Fruit fly (Drosophila melanogaster) whole organism, prepupa: ENCODE measurements around the gene CG12003.

Experiments used
- Blimp-1 ChIP-seq: fragments of 200-800 bp; sonication (Bioruptor generic); optimal IDR thresholded peaks from 3 replicates; lab custom pipeline; 2017; ENCODE audit warnings: missing biosample characterization, missing genetic modification characterization, mild to moderate bottlenecking, moderate library complexity, missing genetic modification reagents
- CG10631 ChIP-seq: fragments of 200-800 bp; sonication (Bioruptor generic); optimal IDR thresholded peaks from 2 replicates; lab custom pipeline; 2016; ENCODE audit warnings: missing biosample characterization, missing genetic modification characterization
- CG10669 ChIP-seq: fragments of 200-800 bp; sonication (Bioruptor generic); optimal IDR thresholded peaks from 3 replicates; lab custom pipeline; 2018; ENCODE audit warnings: missing biosample characterization, mild to moderate bottlenecking, missing genetic modification characterization, moderate library complexity
- CG11294 ChIP-seq: fragments of 200-800 bp; sonication (Bioruptor generic); IDR thresholded peaks from 2 replicates; pipeline ENCODE4 v1.3.6; 2022; ENCODE audit warnings: missing biosample characterization, missing genetic modification characterization
- CG11762 ChIP-seq: fragments of 200-800 bp; sonication (Bioruptor generic); optimal IDR thresholded peaks from 3 replicates; lab custom pipeline; 2016; ENCODE audit warnings: missing biosample characterization, missing genetic modification characterization; ENCODE audit not compliant: insufficient read depth
- CG11902 ChIP-seq: fragments of 200-800 bp; sonication (Bioruptor generic); optimal IDR thresholded peaks from 3 replicates; lab custom pipeline; 2016; ENCODE audit warnings: missing biosample characterization, missing genetic modification characterization
- CG15336 ChIP-seq: fragments of 200-800 bp; sonication (Bioruptor generic); IDR thresholded peaks from 2 replicates; pipeline ENCODE4 v1.3.6; 2022; ENCODE audit warnings: missing biosample characterization, missing genetic modification characterization
- CG1621 ChIP-seq: fragments of 200-800 bp; sonication (Bioruptor generic); optimal IDR thresholded peaks from 3 replicates; lab custom pipeline; 2018; ENCODE audit warnings: missing biosample characterization, mild to moderate bottlenecking, missing genetic modification characterization
- CG16779 ChIP-seq: fragments of 200-800 bp; sonication (Bioruptor generic); optimal IDR thresholded peaks from 3 replicates; lab custom pipeline; 2017; ENCODE audit warnings: missing biosample characterization, mild to moderate bottlenecking, missing genetic modification characterization
- CG3032 ChIP-seq: fragments of 200-800 bp; optimal IDR thresholded peaks from 2 replicates; lab custom pipeline; 2019; ENCODE audit warnings: missing biosample characterization, mild to moderate bottlenecking, missing genetic modification characterization, moderate library complexity
- CG32006 ChIP-seq: fragments of 200-800 bp; sonication (Bioruptor generic); optimal IDR thresholded peaks from 3 replicates; lab custom pipeline; 2017; ENCODE audit warnings: missing biosample characterization, mild to moderate bottlenecking, missing genetic modification characterization
- CG34406 ChIP-seq: fragments of 200-800 bp; sonication (Bioruptor generic); optimal IDR thresholded peaks from 3 replicates; lab custom pipeline; 2016; ENCODE audit warnings: missing biosample characterization, missing genetic modification characterization
- CG3919 ChIP-seq: fragments of 200-800 bp; sonication (Bioruptor generic); optimal IDR thresholded peaks from 3 replicates; lab custom pipeline; 2016; ENCODE audit warnings: missing biosample characterization, missing genetic modification characterization
- CG4318 ChIP-seq: fragments of 200-800 bp; sonication (Bioruptor generic); optimal IDR thresholded peaks from 3 replicates; lab custom pipeline; 2017; ENCODE audit warnings: missing biosample characterization, mild to moderate bottlenecking, missing genetic modification characterization
- CG6792 ChIP-seq: fragments of 200-800 bp; sonication (Bioruptor generic); optimal IDR thresholded peaks from 3 replicates; lab custom pipeline; 2016; ENCODE audit warnings: missing biosample characterization, missing genetic modification characterization
- CG6808 ChIP-seq: fragments of 200-800 bp; sonication (Bioruptor generic); optimal IDR thresholded peaks from 3 replicates; lab custom pipeline; 2017; ENCODE audit warnings: missing biosample characterization, missing genetic modification characterization, mild to moderate bottlenecking, moderate library complexity, missing genetic modification reagents
- CG6854 ChIP-seq: fragments of 200-800 bp; sonication (Bioruptor generic); optimal IDR thresholded peaks from 2 replicates; lab custom pipeline; 2017; ENCODE audit warnings: missing biosample characterization, mild to moderate bottlenecking, missing genetic modification characterization
- CG7368 ChIP-seq: fragments of 200-800 bp; sonication (Bioruptor generic); optimal IDR thresholded peaks from 3 replicates; lab custom pipeline; 2016; ENCODE audit warnings: missing biosample characterization, missing genetic modification characterization
- CG8119 ChIP-seq: fragments of 200-800 bp; sonication (Bioruptor generic); IDR thresholded peaks from 3 replicates; pipeline ENCODE4 v1.3.6; 2022; ENCODE audit warnings: missing biosample characterization, missing genetic modification characterization
- CG8319 ChIP-seq: fragments of 200-800 bp; sonication (Bioruptor generic); optimal IDR thresholded peaks from 3 replicates; lab custom pipeline; 2016; ENCODE audit warnings: missing biosample characterization, missing genetic modification characterization
- CG8632 ChIP-seq: fragments of 200-800 bp; sonication (Bioruptor generic); optimal IDR thresholded peaks from 3 replicates; lab custom pipeline; 2016; ENCODE audit warnings: missing biosample characterization, missing genetic modification characterization
- CG9139 ChIP-seq: fragments of 200-800 bp; sonication (Bioruptor generic); optimal IDR thresholded peaks from 3 replicates; lab custom pipeline; 2017; ENCODE audit warnings: missing biosample characterization, mild to moderate bottlenecking, missing genetic modification characterization
- Eip75B ChIP-seq: fragments of 200-800 bp; sonication (Bioruptor generic); optimal IDR thresholded peaks from 3 replicates; lab custom pipeline; 2016; ENCODE audit warnings: missing biosample characterization, missing genetic modification characterization
- Eip93F ChIP-seq: fragments of 200-800 bp; sonication (Bioruptor generic); optimal IDR thresholded peaks from 2 replicates; lab custom pipeline; 2016; ENCODE audit warnings: missing biosample characterization, mild to moderate bottlenecking, missing genetic modification characterization
- Ets21C ChIP-seq: fragments of 200-800 bp; sonication (Bioruptor generic); optimal IDR thresholded peaks from 3 replicates; lab custom pipeline; 2016; ENCODE audit warnings: missing biosample characterization, missing genetic modification characterization
- Ets96B ChIP-seq: fragments of 200-800 bp; optimal IDR thresholded peaks from 2 replicates; lab custom pipeline; 2019; ENCODE audit warnings: missing biosample characterization, mild to moderate bottlenecking, missing genetic modification characterization, moderate library complexity
- Gug ChIP-seq: fragments of 200-800 bp; sonication (Bioruptor generic); IDR thresholded peaks from 2 replicates; pipeline ENCODE4 v1.3.6; 2022; ENCODE audit warnings: missing biosample characterization, missing genetic modification characterization
- Hr38 ChIP-seq: sonication (Bioruptor generic); optimal IDR thresholded peaks from 2 replicates; lab custom pipeline; 2016; ENCODE audit warnings: missing biosample characterization, missing genetic modification characterization
- Hr39 ChIP-seq: fragments of 200-800 bp; sonication (Bioruptor generic); optimal IDR thresholded peaks from 2 replicates; lab custom pipeline; 2016; ENCODE audit warnings: missing biosample characterization, missing genetic modification characterization
- Hr4 ChIP-seq: fragments of 200-800 bp; sonication (Bioruptor generic); optimal IDR thresholded peaks from 3 replicates; lab custom pipeline; 2016; ENCODE audit warnings: missing biosample characterization, missing genetic modification characterization
- Lpt ChIP-seq: fragments of 200-800 bp; sonication (Bioruptor generic); optimal IDR thresholded peaks from 3 replicates; lab custom pipeline; 2016; ENCODE audit warnings: missing biosample characterization, missing genetic modification characterization
- Met ChIP-seq: fragments of 200-800 bp; sonication (Bioruptor generic); optimal IDR thresholded peaks from 3 replicates; lab custom pipeline; 2016; ENCODE audit warnings: missing biosample characterization, missing genetic modification characterization
- OdsH ChIP-seq: fragments of 200-800 bp; sonication (Bioruptor generic); optimal IDR thresholded peaks from 3 replicates; lab custom pipeline; 2016; ENCODE audit warnings: missing biosample characterization, missing genetic modification characterization
- Smox ChIP-seq: fragments of 200-800 bp; sonication (Bioruptor generic); optimal IDR thresholded peaks from 3 replicates; lab custom pipeline; 2016; ENCODE audit warnings: missing biosample characterization, missing genetic modification characterization
- Sox14 ChIP-seq: fragments of 200-800 bp; sonication (Bioruptor generic); optimal IDR thresholded peaks from 3 replicates; lab custom pipeline; 2016; ENCODE audit warnings: missing biosample characterization, missing genetic modification characterization
- Sox15 ChIP-seq: fragments of 200-800 bp; sonication (Bioruptor generic); optimal IDR thresholded peaks from 3 replicates; lab custom pipeline; 2016; ENCODE audit warnings: missing biosample characterization, missing genetic modification characterization
- achi ChIP-seq: fragments of 200-800 bp; sonication (Bioruptor generic); optimal IDR thresholded peaks from 3 replicates; lab custom pipeline; 2016; ENCODE audit warnings: missing biosample characterization, missing genetic modification characterization
- acj6 ChIP-seq: fragments of 200-800 bp; sonication (Bioruptor generic); optimal IDR thresholded peaks from 3 replicates; lab custom pipeline; 2016; ENCODE audit warnings: missing biosample characterization, missing genetic modification characterization
- cyc ChIP-seq: fragments of 200-800 bp; sonication (Bioruptor generic); optimal IDR thresholded peaks from 3 replicates; lab custom pipeline; 2016; ENCODE audit warnings: missing biosample characterization, missing genetic modification characterization
- dac ChIP-seq: fragments of 200-800 bp; sonication (Bioruptor generic); optimal IDR thresholded peaks from 2 replicates; lab custom pipeline; 2017; ENCODE audit warnings: missing biosample characterization, mild to moderate bottlenecking, missing genetic modification characterization
- esn ChIP-seq: fragments of 200-800 bp; sonication (Bioruptor generic); optimal IDR thresholded peaks from 2 replicates; lab custom pipeline; 2016; ENCODE audit warnings: missing biosample characterization, mild to moderate bottlenecking, missing genetic modification characterization, moderate library complexity
- fd59A ChIP-seq: fragments of 200-800 bp; sonication (Bioruptor generic); optimal IDR thresholded peaks from 2 replicates; lab custom pipeline; 2017; ENCODE audit warnings: missing biosample characterization, mild to moderate bottlenecking, missing genetic modification characterization, missing genetic modification reagents
- fd85E ChIP-seq: fragments of 200-800 bp; sonication (Bioruptor generic); optimal IDR thresholded peaks from 3 replicates; lab custom pipeline; 2016; ENCODE audit warnings: missing biosample characterization, missing genetic modification characterization
- fkh ChIP-seq: fragments of 200-800 bp; sonication (Bioruptor generic); optimal IDR thresholded peaks from 3 replicates; lab custom pipeline; 2017; ENCODE audit warnings: missing biosample characterization, mild to moderate bottlenecking, missing genetic modification characterization, moderate library complexity
- lz ChIP-seq: fragments of 200-800 bp; sonication (Bioruptor generic); optimal IDR thresholded peaks from 3 replicates; lab custom pipeline; 2016; ENCODE audit warnings: missing biosample characterization, missing genetic modification characterization
- net ChIP-seq: fragments of 200-800 bp; sonication (Bioruptor generic); optimal IDR thresholded peaks from 3 replicates; lab custom pipeline; 2016; ENCODE audit warnings: missing biosample characterization, missing genetic modification characterization
- pdm3 ChIP-seq: fragments of 200-800 bp; sonication (Bioruptor generic); optimal IDR thresholded peaks from 3 replicates; lab custom pipeline; 2016; ENCODE audit warnings: missing biosample characterization, missing genetic modification characterization
- salr ChIP-seq, 2 experiments: fragments of 200-800 bp; sonication (Bioruptor generic); optimal IDR thresholded peaks; 3 replicates each; lab custom pipeline; 2016 to 2018; ENCODE audit warnings: missing biosample characterization in 2 of 2, missing genetic modification characterization in 2 of 2, mild to moderate bottlenecking in 1 of 2
- spab ChIP-seq: fragments of 200-800 bp; sonication (Bioruptor generic); optimal IDR thresholded peaks from 2 replicates; lab custom pipeline; 2017; ENCODE audit warnings: missing biosample characterization, mild to moderate bottlenecking, missing genetic modification characterization, missing genetic modification reagents
- ss ChIP-seq, 2 experiments: fragments of 200-800 bp; sonication (Bioruptor generic); optimal IDR thresholded peaks; 2 replicates in 1 of 2; 3 replicates in 1 of 2; lab custom pipeline; 2017 to 2018; ENCODE audit warnings: mild to moderate bottlenecking in 2 of 2, missing biosample characterization in 2 of 2, missing genetic modification characterization in 2 of 2, moderate library complexity in 1 of 2
- svp ChIP-seq: fragments of 200-800 bp; sonication (Bioruptor generic); peaks from one replicate; lab custom pipeline; 2016; ENCODE audit warnings: missing biosample characterization, missing genetic modification characterization
- topi ChIP-seq: fragments of 200-800 bp; sonication (Bioruptor generic); optimal IDR thresholded peaks from 3 replicates; lab custom pipeline; 2016; ENCODE audit warnings: missing biosample characterization, missing genetic modification characterization
- vri ChIP-seq: fragments of 200-800 bp; sonication (Bioruptor generic); optimal IDR thresholded peaks from 3 replicates; lab custom pipeline; 2016; ENCODE audit warnings: missing biosample characterization, mild to moderate bottlenecking, missing genetic modification characterization

The CG12003 gene

DNA sequence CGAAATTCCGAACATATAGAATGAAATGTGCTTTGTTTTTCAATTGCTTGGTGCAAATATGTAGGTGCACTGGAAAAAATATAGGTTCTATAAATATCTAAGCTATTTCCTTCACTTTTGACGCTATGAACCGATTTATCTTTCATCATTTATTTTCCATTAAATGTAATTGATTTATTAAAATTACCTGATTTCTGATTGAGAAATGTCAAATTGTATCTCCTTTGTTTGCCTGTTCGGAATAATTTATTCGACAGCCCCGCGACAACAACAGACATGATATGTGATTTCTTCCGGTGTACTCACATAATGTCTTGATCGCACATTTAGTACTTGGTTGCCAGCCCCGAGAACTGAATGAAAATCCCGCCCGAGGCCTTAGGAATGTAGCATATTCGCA lies 44.4 kb downstream of the CG12003 start:
- TF ChIP-seq Hr4 (peak; percentile 42), vri (no peak), Met (GFP tag; lab: Kevin White, UChicago) (no peak), CG11902 (GFP tag; lab: Kevin White, UChicago) (no peak), CG34406 (GFP tag; lab: Kevin White, UChicago) (no peak), fkh (GFP tag; lab: Kevin White, UChicago) (no peak), esn (GFP tag; lab: Kevin White, UChicago) (no peak), Hr38 (GFP tag; lab: Kevin White, UChicago) (no peak), CG10669 (no peak), svp (peak; percentile 52), CG6854 (GFP tag; lab: Kevin White, UChicago) (no peak), Blimp-1 (GFP tag; lab: Kevin White, UChicago) (no peak), topi (GFP tag; lab: Kevin White, UChicago) (no peak), dac (GFP tag; lab: Kevin White, UChicago) (no peak), CG3032 (tag; lab: Kevin White, UChicago) (no peak), Sox15 (no peak), achi (GFP tag; lab: Kevin White, UChicago) (peak; percentile 20), CG15336 (GFP tag; lab: Robert Waterston, UW) (peak; percentile 46; the same call in 1 of the 2 replicates), CG6808 (GFP tag; lab: Kevin White, UChicago) (no peak), CG11294 (no peak; the same call in 1 of the 2 replicates), fd85E (GFP tag; lab: Kevin White, UChicago) (no peak), CG1621 (tag; lab: Kevin White, UChicago) (no peak), CG6792 (GFP tag; lab: Kevin White, UChicago) (no peak), net (GFP tag; lab: Kevin White, UChicago) (peak; percentile 21), cyc (GFP tag; lab: Kevin White, UChicago) (no peak), Ets96B (tag; lab: Kevin White, UChicago) (no peak), salr (GFP tag; optimal IDR thresholded peaks at IDR 0.05; lab: Kevin White, UChicago) (no peak), ss (GFP tag; optimal IDR thresholded peaks at IDR 0.05; lab: Kevin White, UChicago) (no peak), pdm3 (GFP tag; lab: Kevin White, UChicago) (no peak), CG4318 (GFP tag; lab: Kevin White, UChicago) (no peak), Smox (GFP tag; lab: Kevin White, UChicago) (no peak), Eip93F (no peak), Lpt (GFP tag; lab: Kevin White, UChicago) (peak; percentile 23), CG16779 (tag; lab: Kevin White, UChicago) (no peak), CG8319 (GFP tag; lab: Kevin White, UChicago) (no peak), Ets21C (GFP tag; lab: Kevin White, UChicago) (no peak), OdsH (GFP tag; lab: Kevin White, UChicago) (no peak), Eip75B (GFP tag; lab: Kevin White, UChicago) (no peak), CG7368 (GFP tag; lab: Kevin White, UChicago) (no peak), CG11762 (GFP tag; lab: Kevin White, UChicago) (no peak), CG10631 (GFP tag; lab: Kevin White, UChicago) (peak; percentile 19), CG32006 (GFP tag; lab: Kevin White, UChicago) (peak; percentile 38), CG8632 (no peak), acj6 (GFP tag; lab: Kevin White, UChicago) (peak; percentile 11), Sox14 (GFP tag; lab: Kevin White, UChicago) (peak; percentile 9), CG3919 (GFP tag; lab: Kevin White, UChicago) (peak; percentile 6), CG9139 (GFP tag; lab: Kevin White, UChicago) (no peak), Hr39 (GFP tag; lab: Kevin White, UChicago) (no peak), CG8119 (GFP tag; lab: Robert Waterston, UW) (peak; percentile 28; the same call in 1 of the 3 replicates), Gug (GFP tag; lab: Robert Waterston, UW) (peak; percentile 19; the same call in 1 of the 2 replicates), lz (GFP tag; lab: Kevin White, UChicago) (no peak), fd59A (GFP tag; lab: Kevin White, UChicago) (no peak), spab (GFP tag; lab: Kevin White, UChicago) (no peak)
